Worm (Caenorhabditis elegans) whole organism, L4/young adult: Measurements from ENCODE around the gene egl-1.

ENCODE experiments used
- W03F9.2 ChIP-seq: fragments of 150-350 bp; optimal IDR thresholded peaks from 2 replicates; lab custom pipeline; 2014; ENCODE audit warnings: missing biosample characterization, missing genetic modification characterization
- dao-5 ChIP-seq: sonication (generic microtip); optimal IDR thresholded peaks from 2 replicates; lab custom pipeline; 2016; ENCODE audit warnings: missing genotype, missing genetic modification characterization, moderate library complexity, missing compliant biosample characterization
- him-1 ChIP-seq: sonication (generic microtip); optimal IDR thresholded peaks from 2 replicates; lab custom pipeline; 2016; ENCODE audit warnings: missing genotype, missing genetic modification reagents, missing genetic modification characterization, missing compliant biosample characterization

ce11 chrV:14446453-14446852 is 14.3 kb upstream of the egl-1 start:
- no peak for TF ChIP-seq W03F9.2
- TF ChIP-seq him-1: no peak
- no peak for TF ChIP-seq dao-5
